Worm (Caenorhabditis elegans): ENCODE measurements around the gene lron-14.

- TF ChIP-seq ama-1 (optimal IDR thresholded peaks at IDR 0.05) (no peak), scrt-1 (GFP tag; IDR thresholded peaks at IDR 0.05) (no peak), sea-1 (GFP tag; conservative IDR thresholded peaks at IDR 0.05) (no peak), pes-1 (GFP tag; IDR thresholded peaks at IDR 0.05) (no peak), aly-1 (tag; optimal IDR thresholded peaks at IDR 0.05) (no peak), flt-1 (GFP tag; IDR thresholded peaks at IDR 0.05) (no peak), tbx-11 (GFP tag; IDR thresholded peaks at IDR 0.05) (no peak), ceh-13 (GFP tag; optimal IDR thresholded peaks at IDR 0.05) (no peak), tra-4 (tag; optimal IDR thresholded peaks at IDR 0.05) (no peak)
Measured at ce11 chrIV:9545986-9546385, 20.4 kb downstream of the lron-14 start, which contains the start of gene T05A1.5.

Measured in whole organism, early embryonic.